Fruit fly (Drosophila melanogaster) whole organism, prepupa: Measurements from ENCODE around the gene Cby.
A peak's percentile ranks its signal among the peaks of the same experiment; 100 is the strongest.

Source experiments
- Blimp-1 ChIP-seq: fragments of 200-800 bp; sonication (Bioruptor generic); optimal IDR thresholded peaks from 3 replicates; lab custom pipeline; 2017; ENCODE audit warnings: missing biosample characterization, missing genetic modification characterization, mild to moderate bottlenecking, moderate library complexity, missing genetic modification reagents
- CG10631 ChIP-seq: fragments of 200-800 bp; sonication (Bioruptor generic); optimal IDR thresholded peaks from 2 replicates; lab custom pipeline; 2016; ENCODE audit warnings: missing biosample characterization, missing genetic modification characterization
- CG10669 ChIP-seq: fragments of 200-800 bp; sonication (Bioruptor generic); optimal IDR thresholded peaks from 3 replicates; lab custom pipeline; 2018; ENCODE audit warnings: missing biosample characterization, mild to moderate bottlenecking, missing genetic modification characterization, moderate library complexity
- CG15336 ChIP-seq: fragments of 200-800 bp; sonication (Bioruptor generic); IDR thresholded peaks from 2 replicates; pipeline ENCODE4 v1.3.6; 2022; ENCODE audit warnings: missing biosample characterization, missing genetic modification characterization
- CG16779 ChIP-seq: fragments of 200-800 bp; sonication (Bioruptor generic); optimal IDR thresholded peaks from 3 replicates; lab custom pipeline; 2017; ENCODE audit warnings: missing biosample characterization, mild to moderate bottlenecking, missing genetic modification characterization
- CG3032 ChIP-seq: fragments of 200-800 bp; optimal IDR thresholded peaks from 2 replicates; lab custom pipeline; 2019; ENCODE audit warnings: missing biosample characterization, mild to moderate bottlenecking, missing genetic modification characterization, moderate library complexity
- CG31627 ChIP-seq: fragments of 200-800 bp; sonication (Bioruptor generic); optimal IDR thresholded peaks from 3 replicates; lab custom pipeline; 2016; ENCODE audit warnings: missing biosample characterization, missing genetic modification characterization
- CG34406 ChIP-seq: fragments of 200-800 bp; sonication (Bioruptor generic); optimal IDR thresholded peaks from 3 replicates; lab custom pipeline; 2016; ENCODE audit warnings: missing biosample characterization, missing genetic modification characterization
- CG3919 ChIP-seq: fragments of 200-800 bp; sonication (Bioruptor generic); optimal IDR thresholded peaks from 3 replicates; lab custom pipeline; 2016; ENCODE audit warnings: missing biosample characterization, missing genetic modification characterization
- CG4318 ChIP-seq: fragments of 200-800 bp; sonication (Bioruptor generic); optimal IDR thresholded peaks from 3 replicates; lab custom pipeline; 2017; ENCODE audit warnings: missing biosample characterization, mild to moderate bottlenecking, missing genetic modification characterization
- CG6276 ChIP-seq: fragments of 200-800 bp; sonication (Bioruptor generic); optimal IDR thresholded peaks from 2 replicates; lab custom pipeline; 2017; ENCODE audit warnings: missing biosample characterization, mild to moderate bottlenecking, missing genetic modification characterization
- CG6792 ChIP-seq: fragments of 200-800 bp; sonication (Bioruptor generic); optimal IDR thresholded peaks from 3 replicates; lab custom pipeline; 2016; ENCODE audit warnings: missing biosample characterization, missing genetic modification characterization
- CG6808 ChIP-seq: fragments of 200-800 bp; sonication (Bioruptor generic); optimal IDR thresholded peaks from 3 replicates; lab custom pipeline; 2017; ENCODE audit warnings: missing biosample characterization, missing genetic modification characterization, mild to moderate bottlenecking, moderate library complexity, missing genetic modification reagents
- CG6854 ChIP-seq: fragments of 200-800 bp; sonication (Bioruptor generic); optimal IDR thresholded peaks from 2 replicates; lab custom pipeline; 2017; ENCODE audit warnings: missing biosample characterization, mild to moderate bottlenecking, missing genetic modification characterization
- CG7368 ChIP-seq: fragments of 200-800 bp; sonication (Bioruptor generic); optimal IDR thresholded peaks from 3 replicates; lab custom pipeline; 2016; ENCODE audit warnings: missing biosample characterization, missing genetic modification characterization
- CG8119 ChIP-seq: fragments of 200-800 bp; sonication (Bioruptor generic); IDR thresholded peaks from 3 replicates; pipeline ENCODE4 v1.3.6; 2022; ENCODE audit warnings: missing biosample characterization, missing genetic modification characterization
- CG8319 ChIP-seq: fragments of 200-800 bp; sonication (Bioruptor generic); optimal IDR thresholded peaks from 3 replicates; lab custom pipeline; 2016; ENCODE audit warnings: missing biosample characterization, missing genetic modification characterization
- CG8632 ChIP-seq: fragments of 200-800 bp; sonication (Bioruptor generic); optimal IDR thresholded peaks from 3 replicates; lab custom pipeline; 2016; ENCODE audit warnings: missing biosample characterization, missing genetic modification characterization
- CG9139 ChIP-seq: fragments of 200-800 bp; sonication (Bioruptor generic); optimal IDR thresholded peaks from 3 replicates; lab custom pipeline; 2017; ENCODE audit warnings: missing biosample characterization, mild to moderate bottlenecking, missing genetic modification characterization
- Eip75B ChIP-seq: fragments of 200-800 bp; sonication (Bioruptor generic); optimal IDR thresholded peaks from 3 replicates; lab custom pipeline; 2016; ENCODE audit warnings: missing biosample characterization, missing genetic modification characterization
- Eip78C ChIP-seq: fragments of 200-800 bp; sonication (Bioruptor generic); peaks from one replicate; lab custom pipeline; 2016; ENCODE audit warnings: missing biosample characterization, missing genetic modification characterization
- Eip93F ChIP-seq: fragments of 200-800 bp; sonication (Bioruptor generic); optimal IDR thresholded peaks from 2 replicates; lab custom pipeline; 2016; ENCODE audit warnings: missing biosample characterization, mild to moderate bottlenecking, missing genetic modification characterization
- Ets96B ChIP-seq: fragments of 200-800 bp; optimal IDR thresholded peaks from 2 replicates; lab custom pipeline; 2019; ENCODE audit warnings: missing biosample characterization, mild to moderate bottlenecking, missing genetic modification characterization, moderate library complexity
- Gug ChIP-seq: fragments of 200-800 bp; sonication (Bioruptor generic); IDR thresholded peaks from 2 replicates; pipeline ENCODE4 v1.3.6; 2022; ENCODE audit warnings: missing biosample characterization, missing genetic modification characterization
- Hr38 ChIP-seq: sonication (Bioruptor generic); optimal IDR thresholded peaks from 2 replicates; lab custom pipeline; 2016; ENCODE audit warnings: missing biosample characterization, missing genetic modification characterization
- Hr4 ChIP-seq: fragments of 200-800 bp; sonication (Bioruptor generic); optimal IDR thresholded peaks from 3 replicates; lab custom pipeline; 2016; ENCODE audit warnings: missing biosample characterization, missing genetic modification characterization
- OdsH ChIP-seq: fragments of 200-800 bp; sonication (Bioruptor generic); optimal IDR thresholded peaks from 3 replicates; lab custom pipeline; 2016; ENCODE audit warnings: missing biosample characterization, missing genetic modification characterization
- Smox ChIP-seq: fragments of 200-800 bp; sonication (Bioruptor generic); optimal IDR thresholded peaks from 3 replicates; lab custom pipeline; 2016; ENCODE audit warnings: missing biosample characterization, missing genetic modification characterization
- Sox102F ChIP-seq: fragments of 200-800 bp; sonication (Bioruptor generic); optimal IDR thresholded peaks from 2 replicates; lab custom pipeline; 2016; ENCODE audit warnings: missing biosample characterization, mild to moderate bottlenecking, missing genetic modification characterization
- achi ChIP-seq: fragments of 200-800 bp; sonication (Bioruptor generic); optimal IDR thresholded peaks from 3 replicates; lab custom pipeline; 2016; ENCODE audit warnings: missing biosample characterization, missing genetic modification characterization
- cyc ChIP-seq: fragments of 200-800 bp; sonication (Bioruptor generic); optimal IDR thresholded peaks from 3 replicates; lab custom pipeline; 2016; ENCODE audit warnings: missing biosample characterization, missing genetic modification characterization
- eg ChIP-seq: fragments of 200-800 bp; sonication (Bioruptor generic); IDR thresholded peaks from 3 replicates; pipeline ENCODE4 v1.3.6; 2022; ENCODE audit warnings: missing biosample characterization, missing genetic modification characterization
- fkh ChIP-seq: fragments of 200-800 bp; sonication (Bioruptor generic); optimal IDR thresholded peaks from 3 replicates; lab custom pipeline; 2017; ENCODE audit warnings: missing biosample characterization, mild to moderate bottlenecking, missing genetic modification characterization, moderate library complexity
- lz ChIP-seq: fragments of 200-800 bp; sonication (Bioruptor generic); optimal IDR thresholded peaks from 3 replicates; lab custom pipeline; 2016; ENCODE audit warnings: missing biosample characterization, missing genetic modification characterization
- net ChIP-seq: fragments of 200-800 bp; sonication (Bioruptor generic); optimal IDR thresholded peaks from 3 replicates; lab custom pipeline; 2016; ENCODE audit warnings: missing biosample characterization, missing genetic modification characterization
- pdm3 ChIP-seq: fragments of 200-800 bp; sonication (Bioruptor generic); optimal IDR thresholded peaks from 3 replicates; lab custom pipeline; 2016; ENCODE audit warnings: missing biosample characterization, missing genetic modification characterization
- salr ChIP-seq, 2 experiments: fragments of 200-800 bp; sonication (Bioruptor generic); optimal IDR thresholded peaks; 3 replicates each; lab custom pipeline; 2016 to 2018; ENCODE audit warnings: missing biosample characterization in 2 of 2, missing genetic modification characterization in 2 of 2, mild to moderate bottlenecking in 1 of 2
- spab ChIP-seq: fragments of 200-800 bp; sonication (Bioruptor generic); optimal IDR thresholded peaks from 2 replicates; lab custom pipeline; 2017; ENCODE audit warnings: missing biosample characterization, mild to moderate bottlenecking, missing genetic modification characterization, missing genetic modification reagents
- ss ChIP-seq, 2 experiments: fragments of 200-800 bp; sonication (Bioruptor generic); optimal IDR thresholded peaks; 2 replicates in 1 of 2; 3 replicates in 1 of 2; lab custom pipeline; 2017 to 2018; ENCODE audit warnings: mild to moderate bottlenecking in 2 of 2, missing biosample characterization in 2 of 2, missing genetic modification characterization in 2 of 2, moderate library complexity in 1 of 2
- svp ChIP-seq: fragments of 200-800 bp; sonication (Bioruptor generic); peaks from one replicate; lab custom pipeline; 2016; ENCODE audit warnings: missing biosample characterization, missing genetic modification characterization
- topi ChIP-seq: fragments of 200-800 bp; sonication (Bioruptor generic); optimal IDR thresholded peaks from 3 replicates; lab custom pipeline; 2016; ENCODE audit warnings: missing biosample characterization, missing genetic modification characterization
- vri ChIP-seq: fragments of 200-800 bp; sonication (Bioruptor generic); optimal IDR thresholded peaks from 3 replicates; lab custom pipeline; 2016; ENCODE audit warnings: missing biosample characterization, mild to moderate bottlenecking, missing genetic modification characterization

The Cby gene

DNA sequence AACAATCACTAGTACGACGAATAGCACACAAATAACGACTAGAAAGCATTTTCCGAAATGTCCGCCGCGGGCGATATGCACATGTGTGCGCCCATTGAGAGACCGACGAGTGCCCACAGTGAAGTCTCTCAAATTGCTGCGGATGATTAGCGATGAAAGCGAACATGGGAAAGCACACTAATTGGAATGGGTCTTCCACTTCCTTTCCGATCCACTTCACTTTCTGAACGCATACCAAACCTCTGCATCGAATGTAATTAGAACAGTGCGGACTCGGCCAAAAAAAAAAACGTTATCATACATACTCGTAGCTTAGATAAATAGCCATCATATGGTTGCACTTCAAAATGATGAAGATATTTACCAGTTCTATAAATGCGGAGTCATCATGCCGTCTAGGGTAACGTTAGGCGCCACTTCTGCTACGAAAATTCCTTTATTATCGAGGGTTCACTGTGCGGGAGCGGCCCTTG, 17.8 kb upstream of the Cby start (continued):
- TF ChIP-seq pdm3 (peak; percentile 46), Hr38 (GFP tag; lab: Kevin White, UChicago) (no peak), CG10669 (GFP tag; lab: Kevin White, UChicago) (no peak), net (GFP tag; lab: Kevin White, UChicago) (peak; percentile 15), CG15336 (GFP tag; lab: Robert Waterston, UW) (peak; percentile 53), Sox102F (GFP tag; lab: Kevin White, UChicago) (no peak), OdsH (GFP tag; lab: Kevin White, UChicago) (peak; percentile 28), CG8319 (GFP tag; lab: Kevin White, UChicago) (no peak), spab (GFP tag; lab: Kevin White, UChicago) (peak; percentile 1), CG31627 (GFP tag; lab: Kevin White, UChicago) (peak; percentile 36), CG3032 (tag; lab: Kevin White, UChicago) (peak; percentile 9), CG3919 (GFP tag; lab: Kevin White, UChicago) (no peak), CG9139 (no peak), Hr4 (GFP tag; lab: Kevin White, UChicago) (peak; percentile 65), CG6854 (no peak), CG34406 (GFP tag; lab: Kevin White, UChicago) (no peak), CG16779 (tag; lab: Kevin White, UChicago) (no peak), topi (GFP tag; lab: Kevin White, UChicago) (peak; percentile 10), Eip93F (GFP tag; lab: Kevin White, UChicago) (no peak), achi (GFP tag; lab: Kevin White, UChicago) (peak; percentile 56), Eip78C (peak; percentile 74), vri (GFP tag; lab: Kevin White, UChicago) (no peak), CG6792 (GFP tag; lab: Kevin White, UChicago) (peak; percentile 11), ss (GFP tag; optimal IDR thresholded peaks at IDR 0.05; lab: Kevin White, UChicago) (no peak), svp (GFP tag; lab: Kevin White, UChicago) (peak; percentile 71), Ets96B (tag; lab: Kevin White, UChicago) (no peak), fkh (GFP tag; lab: Kevin White, UChicago) (peak; percentile 32), CG10631 (GFP tag; lab: Kevin White, UChicago) (peak; percentile 41), CG6276 (GFP tag; lab: Kevin White, UChicago) (peak; percentile 7), CG8632 (GFP tag; lab: Kevin White, UChicago) (no peak)
- TF ChIP-seq, all 60 proteins: peak for 32

- peak; percentile 8 for TF ChIP-seq Eip78C
- peak; percentile 86 for TF ChIP-seq svp (GFP tag; lab: Kevin White, UChicago)
- TF ChIP-seq Eip93F (GFP tag; lab: Kevin White, UChicago): no peak
Measured at dm6 chr3R:21851592-21852578, 15.9 kb upstream of the Cby start.

- no peak for TF ChIP-seq Smox (GFP tag; lab: Kevin White, UChicago)
- TF ChIP-seq Eip75B (GFP tag; lab: Kevin White, UChicago): no peak
- TF ChIP-seq pdm3: peak; percentile 27
- TF ChIP-seq topi (GFP tag; lab: Kevin White, UChicago): no peak
- TF ChIP-seq CG4318 (GFP tag; lab: Kevin White, UChicago): no peak
- TF ChIP-seq salr (GFP tag; optimal IDR thresholded peaks at IDR 0.05; lab: Kevin White, UChicago): no peak
- TF ChIP-seq OdsH (GFP tag; lab: Kevin White, UChicago): no peak
- TF ChIP-seq Blimp-1 (GFP tag; lab: Kevin White, UChicago): no peak
- TF ChIP-seq Hr38 (GFP tag; lab: Kevin White, UChicago): no peak
- peak; percentile 40 for TF ChIP-seq vri (GFP tag; lab: Kevin White, UChicago)
- TF ChIP-seq eg (GFP tag; lab: Robert Waterston, UW): no peak
- TF ChIP-seq CG3919 (GFP tag; lab: Kevin White, UChicago): peak; percentile 13
- TF ChIP-seq spab (GFP tag; lab: Kevin White, UChicago): peak; percentile 30
- TF ChIP-seq CG6792 (GFP tag; lab: Kevin White, UChicago): no peak
- TF ChIP-seq CG31627 (GFP tag; lab: Kevin White, UChicago): no peak
- no peak for TF ChIP-seq CG3032 (tag; lab: Kevin White, UChicago)
- no peak for TF ChIP-seq CG7368 (GFP tag; lab: Kevin White, UChicago)
- peak; percentile 30 for TF ChIP-seq CG6808 (GFP tag; lab: Kevin White, UChicago)
- TF ChIP-seq CG34406 (GFP tag; lab: Kevin White, UChicago): no peak
- no peak for TF ChIP-seq svp (GFP tag; lab: Kevin White, UChicago)
- TF ChIP-seq lz (GFP tag; lab: Kevin White, UChicago): no peak
- no peak for TF ChIP-seq Gug (GFP tag; lab: Robert Waterston, UW)
- no peak for TF ChIP-seq fkh (GFP tag; lab: Kevin White, UChicago)
- TF ChIP-seq Eip78C: peak; percentile 72
- TF ChIP-seq net (GFP tag; lab: Kevin White, UChicago): no peak
- 0 out of 3 replicates have a peak, but pooled peaks have one; percentile 12 for TF ChIP-seq CG8119 (GFP tag; lab: Robert Waterston, UW)
- no peak for TF ChIP-seq cyc (GFP tag; lab: Kevin White, UChicago)
Measured at dm6 chr3R:21852579-21853233, 15.1 kb upstream of the Cby start.
